Fruit fly (Drosophila melanogaster): ENCODE data around the gene CG5854.

Gene CG5854

dm6 chr3R:23914415-23915041, 19.2 kb upstream of the CG5854 start:
- TF ChIP-seq acj6 (GFP tag; optimal IDR thresholded peaks at IDR 0.05): no peak
- TF ChIP-seq Sox14 (GFP tag; optimal IDR thresholded peaks at IDR 0.05): no peak
- no peak for TF ChIP-seq Met (GFP tag; optimal IDR thresholded peaks at IDR 0.05)
- no peak for TF ChIP-seq dsx (GFP tag; optimal IDR thresholded peaks at IDR 0.05; ENCODE audit: poor library complexity, severe bottlenecking)
- peak; percentile 16 for TF ChIP-seq Eip93F (GFP tag; optimal IDR thresholded peaks at IDR 0.05)

- TF ChIP-seq CG11762 (GFP tag; optimal IDR thresholded peaks at IDR 0.05; ENCODE audit: insufficient read depth) (peak; percentile 92), Eip75B (GFP tag; optimal IDR thresholded peaks at IDR 0.05) (peak; percentile 97), CG11902 (GFP tag; optimal IDR thresholded peaks at IDR 0.05) (peak; percentile 94), CG6792 (GFP tag; optimal IDR thresholded peaks at IDR 0.05) (peak; percentile 97), CG6808 (GFP tag; optimal IDR thresholded peaks at IDR 0.05) (peak; percentile 94), dac (GFP tag; optimal IDR thresholded peaks at IDR 0.05) (peak; percentile 21), CG8632 (GFP tag; optimal IDR thresholded peaks at IDR 0.05) (peak; percentile 98), CG10631 (GFP tag; optimal IDR thresholded peaks at IDR 0.05) (peak; percentile 96), lz (GFP tag; optimal IDR thresholded peaks at IDR 0.05) (peak; percentile 94), CG8319 (GFP tag; optimal IDR thresholded peaks at IDR 0.05) (peak; percentile 94), topi (GFP tag; optimal IDR thresholded peaks at IDR 0.05) (peak; percentile 96), vri (GFP tag; optimal IDR thresholded peaks at IDR 0.05) (peak; percentile 91), CG3032 (tag; optimal IDR thresholded peaks at IDR 0.05) (peak; percentile 97), fd59A (GFP tag; optimal IDR thresholded peaks at IDR 0.05) (peak; percentile 95), OdsH (GFP tag; optimal IDR thresholded peaks at IDR 0.05) (peak; percentile 96), cyc (GFP tag; optimal IDR thresholded peaks at IDR 0.05) (peak; percentile 94), eg (GFP tag; IDR thresholded peaks at IDR 0.05) (peak; percentile 57; the same call in 2 of the 3 replicates), CG6163 (GFP tag; IDR thresholded peaks at IDR 0.05) (peak; percentile 95), achi (GFP tag; optimal IDR thresholded peaks at IDR 0.05) (peak; percentile 94), CG6854 (GFP tag; optimal IDR thresholded peaks at IDR 0.05) (peak; percentile 56), Hr4 (GFP tag; optimal IDR thresholded peaks at IDR 0.05) (peak; percentile 63), fkh (GFP tag; optimal IDR thresholded peaks at IDR 0.05) (no peak), Sox15 (GFP tag; optimal IDR thresholded peaks at IDR 0.05) (peak; percentile 95), Smox (GFP tag; optimal IDR thresholded peaks at IDR 0.05) (peak; percentile 94), Sox102F (GFP tag; optimal IDR thresholded peaks at IDR 0.05) (peak; percentile 94), ss (GFP tag; optimal IDR thresholded peaks at IDR 0.05) (peak; percentile 88 to 97), Hr38 (GFP tag; optimal IDR thresholded peaks at IDR 0.05) (no peak), fd85E (GFP tag; optimal IDR thresholded peaks at IDR 0.05) (peak; percentile 87), svp (GFP tag) (peak; percentile 99), CG15336 (GFP tag; IDR thresholded peaks at IDR 0.05) (peak; percentile 69), Lpt (GFP tag; optimal IDR thresholded peaks at IDR 0.05) (peak; percentile 72), dsx (GFP tag; optimal IDR thresholded peaks at IDR 0.05; ENCODE audit: poor library complexity, severe bottlenecking) (peak; percentile 95), acj6 (GFP tag; optimal IDR thresholded peaks at IDR 0.05) (peak; percentile 97), Sox14 (GFP tag; optimal IDR thresholded peaks at IDR 0.05) (peak; percentile 92), CG32006 (GFP tag; optimal IDR thresholded peaks at IDR 0.05) (peak; percentile 71), Hr39 (GFP tag; optimal IDR thresholded peaks at IDR 0.05) (peak; percentile 91), Gug (GFP tag; IDR thresholded peaks at IDR 0.05) (peak; percentile 64), CG31627 (GFP tag; optimal IDR thresholded peaks at IDR 0.05) (peak; percentile 92), esn (GFP tag; optimal IDR thresholded peaks at IDR 0.05) (peak; percentile 98), Blimp-1 (GFP tag; optimal IDR thresholded peaks at IDR 0.05) (peak; percentile 74), spab (GFP tag; optimal IDR thresholded peaks at IDR 0.05) (peak; percentile 96), CG9139 (GFP tag; optimal IDR thresholded peaks at IDR 0.05) (peak; percentile 91), Ets96B (tag; optimal IDR thresholded peaks at IDR 0.05) (peak; percentile 98), CG7368 (GFP tag; optimal IDR thresholded peaks at IDR 0.05) (peak; percentile 96), salr (GFP tag; optimal IDR thresholded peaks at IDR 0.05) (peak; percentile 82 to 95), CG6276 (GFP tag; optimal IDR thresholded peaks at IDR 0.05) (no peak)
Measured at dm6 chr3R:23915042-23915428, 18.7 kb upstream of the CG5854 start.
